Fruit fly (Drosophila melanogaster): ENCODE results near the gene Ilp1.

Gene Ilp1

DNA sequence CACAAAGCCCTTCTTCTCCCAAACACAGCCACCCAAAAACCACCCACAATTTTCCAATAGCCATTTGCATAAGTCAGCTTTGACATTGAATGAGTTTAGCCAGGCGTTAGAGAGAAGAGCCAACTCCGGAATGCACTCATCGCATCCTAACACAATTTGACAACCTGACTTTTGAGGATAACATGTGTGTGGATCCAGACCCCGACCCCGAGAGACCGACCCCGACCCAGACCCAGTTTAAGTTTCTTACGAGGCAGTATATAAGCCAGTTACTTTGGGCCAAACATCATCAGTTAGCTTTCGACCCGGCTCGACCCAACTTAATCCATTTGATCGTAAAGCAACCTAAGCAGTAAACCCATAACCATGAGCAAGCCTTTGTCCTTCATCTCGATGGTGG is 1.2 kb downstream of the Ilp1 start, which contains the start of gene Ilp2:
Gene Ilp2 (plus strand): TSS at position 301 of the 400 bp plus-strand sequence.
- no peak for TF ChIP-seq CG17801 (GFP tag; optimal IDR thresholded peaks at IDR 0.05; ENCODE audit: partially characterized antibody)

DNA sequence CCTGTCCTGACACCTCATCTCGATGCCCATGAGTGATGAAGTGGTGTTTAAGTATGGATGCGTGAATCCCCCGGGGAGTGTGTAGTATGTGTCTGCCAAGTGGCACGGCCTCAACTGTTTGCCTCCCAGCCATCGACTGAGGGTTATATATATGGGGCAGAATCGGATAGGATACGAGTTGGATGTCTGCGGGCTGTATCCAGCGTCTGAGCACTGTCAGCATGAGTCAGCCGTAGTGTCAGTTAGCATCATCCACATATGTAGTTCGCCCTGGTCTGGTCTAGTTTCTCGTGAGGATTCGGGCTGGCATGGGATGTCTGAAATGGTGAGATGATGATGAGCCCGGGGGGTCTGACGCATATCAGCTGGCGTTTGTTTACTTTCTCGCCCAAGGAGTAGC is 3.8 kb downstream of the Ilp1 start, which contains the start of gene Ilp3:
Gene Ilp3 (minus strand): TSS at position 101 of the 400 bp plus-strand sequence.
- TF ChIP-seq CG17801 (GFP tag; optimal IDR thresholded peaks at IDR 0.05; ENCODE audit: partially characterized antibody): no peak

DNA sequence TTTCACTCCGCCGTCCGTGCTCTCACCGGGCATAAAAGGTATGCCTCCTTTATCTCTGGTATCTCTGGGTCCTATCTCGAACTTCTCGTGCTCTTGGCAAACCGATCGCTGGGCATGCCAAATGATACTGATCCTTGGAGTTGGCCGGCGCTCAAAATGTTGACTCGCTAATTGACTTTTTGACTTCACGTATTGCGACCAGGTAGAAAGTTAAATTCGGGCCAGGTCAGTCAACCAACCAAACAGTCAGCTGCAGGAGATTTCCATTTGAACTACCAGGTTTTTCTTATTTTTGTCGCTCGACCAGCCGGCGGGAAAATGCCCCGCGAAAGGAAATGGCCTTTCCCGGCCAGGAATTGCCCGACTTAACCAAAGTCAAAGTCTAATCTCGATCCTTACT is 5.9 kb downstream of the Ilp1 start, which contains the start of gene Ilp4:
Gene Ilp4 (minus strand): TSS at position 139 of the 400 bp plus-strand sequence.
- TF ChIP-seq CG17801 (GFP tag; optimal IDR thresholded peaks at IDR 0.05; ENCODE audit: partially characterized antibody): no peak

dm6 chr3L:9813345-9813897 is 15.2 kb downstream of the Ilp1 start, which contains the start of gene CG43897:
Gene CG43897 (plus strand): TSS chr3L:9813847.
- no peak for TF ChIP-seq CG17801 (GFP tag; optimal IDR thresholded peaks at IDR 0.05; ENCODE audit: partially characterized antibody)

dm6 chr3L:9814621-9815020 is 16.4 kb downstream of the Ilp1 start:
- TF ChIP-seq CG17801 (GFP tag; optimal IDR thresholded peaks at IDR 0.05; ENCODE audit: partially characterized antibody): no peak

DNA sequence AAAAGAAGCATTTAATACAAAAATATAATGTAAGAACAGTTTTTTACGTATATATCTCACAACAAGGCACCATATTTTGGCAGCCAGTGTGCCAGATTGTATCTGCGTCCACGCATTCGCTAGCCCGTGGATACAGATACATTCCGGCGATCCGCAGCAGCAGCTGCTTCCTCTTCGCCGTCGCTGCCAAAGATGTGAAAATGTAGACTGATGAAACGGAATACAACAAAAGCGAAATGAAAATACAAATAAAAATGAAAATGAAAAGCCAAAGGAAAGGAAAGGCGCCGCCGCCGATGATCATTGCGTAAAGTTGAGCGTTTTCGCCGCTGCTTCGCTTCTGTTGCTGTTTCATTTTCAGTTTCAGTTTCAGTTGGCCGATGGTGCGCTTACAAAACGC is 17.5 kb downstream of the Ilp1 start:
- TF ChIP-seq CG17801 (GFP tag; optimal IDR thresholded peaks at IDR 0.05; ENCODE audit: partially characterized antibody): no peak

- no peak for TF ChIP-seq CG17801 (GFP tag; optimal IDR thresholded peaks at IDR 0.05; ENCODE audit: partially characterized antibody)
Observed at dm6 chr3L:9820248-9820647, 22.0 kb downstream of the Ilp1 start.

DNA sequence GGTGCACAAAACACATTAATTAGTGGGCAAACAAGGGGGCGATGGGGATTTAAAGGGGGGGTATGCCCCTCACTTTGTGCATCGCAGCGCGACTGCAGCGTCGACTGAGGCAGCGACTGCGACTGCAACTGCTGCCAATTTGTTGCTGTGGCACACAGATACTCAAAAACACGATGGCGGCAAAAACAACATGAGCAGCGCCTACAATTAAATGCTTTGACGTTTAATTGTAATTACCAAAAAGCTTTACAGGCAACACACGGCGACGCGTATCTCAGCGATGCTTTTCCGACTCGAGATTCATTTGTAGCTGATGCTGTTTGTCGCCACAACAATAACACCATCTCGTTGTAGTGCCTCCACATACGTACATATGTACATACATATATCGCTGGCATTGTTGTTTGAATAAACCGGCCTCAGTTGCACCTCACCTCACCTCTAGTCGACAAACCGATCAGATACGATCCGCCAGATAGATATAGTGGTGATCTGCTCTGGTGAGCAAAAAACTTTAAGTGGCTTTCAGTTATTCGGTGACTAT is 23.0 kb downstream of the Ilp1 start:
- TF ChIP-seq CG17801 (GFP tag; optimal IDR thresholded peaks at IDR 0.05; ENCODE audit: partially characterized antibody): no peak

- TF ChIP-seq CG17801 (GFP tag; optimal IDR thresholded peaks at IDR 0.05; ENCODE audit: partially characterized antibody): no peak
Observed at dm6 chr3L:9823797-9824196, 25.6 kb downstream of the Ilp1 start, which contains the start of gene Ilp5. Gene Ilp5 (minus strand): TSS chr3L:9823897.

DNA sequence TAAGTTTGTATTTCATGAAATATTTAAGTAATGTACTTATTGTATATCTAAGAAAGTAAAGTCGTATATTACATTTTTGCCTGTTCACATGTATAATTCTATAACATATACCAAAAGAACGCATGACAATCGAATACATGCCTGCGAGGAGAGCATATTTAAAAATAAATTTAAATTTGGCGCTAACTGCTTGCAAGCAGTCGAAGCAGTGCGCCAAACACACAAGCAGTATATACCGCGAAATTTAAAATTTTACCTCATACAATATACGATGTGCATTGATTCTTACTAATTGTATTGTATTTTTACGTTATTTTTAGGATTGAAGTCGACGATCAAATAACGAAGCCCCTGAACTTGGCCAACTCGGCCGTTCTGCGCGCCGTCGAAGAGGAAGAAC is 26.0 kb downstream of the Ilp1 start:
- TF ChIP-seq CG17801 (GFP tag; optimal IDR thresholded peaks at IDR 0.05; ENCODE audit: partially characterized antibody): no peak

- no peak for TF ChIP-seq CG17801 (GFP tag; optimal IDR thresholded peaks at IDR 0.05; ENCODE audit: partially characterized antibody)
Observed at dm6 chr3L:9829154-9829553, 30.9 kb downstream of the Ilp1 start.

dm6 chr3L:9829639-9830341 is 31.6 kb downstream of the Ilp1 start:
- TF ChIP-seq CG17801 (GFP tag; optimal IDR thresholded peaks at IDR 0.05; ENCODE audit: partially characterized antibody): no peak

DNA sequence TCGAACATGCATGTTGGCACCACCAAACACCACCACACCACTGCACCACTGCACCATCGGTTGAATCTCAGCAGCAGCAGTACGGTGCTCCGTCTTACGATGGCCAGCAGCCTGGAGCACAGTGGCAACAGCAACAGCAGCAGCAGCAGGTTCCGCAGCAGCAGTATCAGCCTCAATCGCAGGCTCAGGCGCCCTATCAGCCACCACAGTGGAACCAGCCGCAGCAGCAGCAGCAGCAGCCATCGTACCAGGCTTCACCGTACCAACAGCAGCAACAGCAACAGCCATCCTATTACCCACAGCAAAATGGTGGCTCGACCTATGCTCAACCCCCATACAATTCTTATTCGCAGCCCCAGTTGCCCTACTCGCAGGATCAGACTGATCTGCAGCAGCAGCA is 33.9 kb downstream of the Ilp1 start:
- no peak for TF ChIP-seq CG17801 (GFP tag; optimal IDR thresholded peaks at IDR 0.05; ENCODE audit: partially characterized antibody)

- TF ChIP-seq CG17801 (GFP tag; optimal IDR thresholded peaks at IDR 0.05; ENCODE audit: partially characterized antibody): no peak
Observed at dm6 chr3L:9836524-9837047, 38.4 kb downstream of the Ilp1 start, which contains the start of gene I-2. Gene I-2 (minus strand): TSS chr3L:9836805.

DNA sequence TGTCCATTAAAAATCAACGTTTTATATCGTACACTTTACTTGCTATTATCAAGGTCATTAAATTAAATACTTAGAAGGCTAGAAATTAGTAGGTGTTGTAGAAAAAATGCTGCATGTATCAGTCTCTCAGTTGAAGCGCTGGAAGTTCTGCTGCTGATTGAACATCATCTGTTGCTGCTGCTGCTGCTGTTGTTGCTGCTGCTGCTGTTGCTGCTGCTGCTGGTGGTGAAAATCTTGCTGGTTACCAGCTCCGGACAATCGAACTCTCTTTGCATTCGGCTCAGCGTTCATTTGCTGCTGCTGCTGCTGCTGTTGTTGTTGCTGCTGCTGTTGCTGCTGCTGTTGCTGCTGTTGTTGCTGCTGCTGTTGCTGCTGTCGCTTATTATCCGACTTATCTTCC is 38.8 kb downstream of the Ilp1 start:
- no peak for TF ChIP-seq CG17801 (GFP tag; optimal IDR thresholded peaks at IDR 0.05; ENCODE audit: partially characterized antibody)

DNA sequence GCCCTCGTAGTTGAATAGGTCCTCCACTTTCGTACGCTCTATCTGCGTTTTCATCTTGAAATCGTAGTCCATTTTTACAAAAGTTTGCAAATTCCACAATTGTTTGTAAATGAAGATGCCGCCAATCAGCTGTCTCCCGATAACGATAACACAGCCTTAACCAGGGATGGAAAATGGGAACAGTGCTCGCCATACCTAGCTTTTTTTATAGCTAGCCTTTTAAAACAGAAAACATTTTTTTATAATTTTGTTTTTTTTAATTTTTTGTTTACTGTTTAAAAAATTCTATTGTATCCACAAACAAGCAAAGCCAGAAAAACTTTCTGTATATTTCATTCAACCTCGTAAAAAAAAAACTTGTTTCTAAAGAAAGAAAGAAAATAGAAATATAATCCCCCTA is 40.3 kb downstream of the Ilp1 start, which contains the start of gene Cdk8:
Gene Cdk8 (minus strand): TSS at position 137 of the 400 bp plus-strand sequence.
- TF ChIP-seq CG17801 (GFP tag; optimal IDR thresholded peaks at IDR 0.05; ENCODE audit: partially characterized antibody): peak; percentile 5
